Worm (Caenorhabditis elegans): ENCODE results near the gene str-45.

Gene str-45

ce11 chrV:15132423-15132822, 26.4 kb upstream of the str-45 start, which contains the start of gene str-171:
Gene str-171, minus strand, starts transcription at chrV:15132523.
- TF ChIP-seq attf-3 (GFP tag; conservative IDR thresholded peaks at IDR 0.05) (no peak), aptf-3 (GFP tag; IDR thresholded peaks at IDR 0.05) (no peak), die-1 (tag; optimal IDR thresholded peaks at IDR 0.05) (no peak), rpc-1 (optimal IDR thresholded peaks at IDR 0.05) (no peak), rpc-1 (tag; optimal IDR thresholded peaks at IDR 0.05) (no peak), attf-5 (GFP tag; optimal IDR thresholded peaks at IDR 0.05) (no peak), mxl-1 (tag; optimal IDR thresholded peaks at IDR 0.05) (no peak), madf-8 (GFP tag; conservative IDR thresholded peaks at IDR 0.05) (no peak), hlh-12 (tag; optimal IDR thresholded peaks at IDR 0.05) (no peak), ZK185.1 (tag; optimal IDR thresholded peaks at IDR 0.05; ENCODE audit: poor library complexity, severe bottlenecking) (no peak), let-607 (tag; optimal IDR thresholded peaks at IDR 0.05) (no peak), Y67H2A.10 (GFP tag; conservative IDR thresholded peaks at IDR 0.05) (no peak), Y56A3A.18 (GFP tag; IDR thresholded peaks at IDR 0.05) (no peak), nhr-27 (tag; optimal IDR thresholded peaks at IDR 0.05) (no peak), ztf-26 (tag; optimal IDR thresholded peaks at IDR 0.05) (no peak), F39B2.1 (GFP tag; IDR thresholded peaks at IDR 0.05) (no peak), K12H6.12 (tag; optimal IDR thresholded peaks at IDR 0.05) (no peak)

DNA sequence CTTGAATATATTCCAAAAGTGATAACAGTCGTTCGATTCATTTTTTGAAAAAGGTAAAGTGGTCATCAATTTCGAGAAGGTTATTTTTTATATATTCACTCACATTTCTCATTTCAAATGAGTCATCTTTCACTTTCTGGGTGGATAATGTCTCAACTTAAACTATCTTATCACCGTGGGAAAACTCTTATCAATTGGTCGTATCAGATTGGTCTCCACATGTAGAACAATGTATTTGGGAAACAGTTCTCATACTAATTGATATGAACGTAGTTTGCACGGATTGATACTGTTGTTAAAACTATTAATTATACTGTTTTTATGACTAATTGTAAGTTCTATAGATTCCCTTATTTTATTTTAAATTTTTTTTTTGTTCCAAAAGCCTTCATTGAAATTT, 25.0 kb upstream of the str-45 start:
- TF ChIP-seq madf-8 (GFP tag; conservative IDR thresholded peaks at IDR 0.05) (no peak), hsf-1 (GFP tag; IDR thresholded peaks at IDR 0.05) (0 out of 2 replicates have a peak, but pooled peaks have one; percentile 18)

DNA sequence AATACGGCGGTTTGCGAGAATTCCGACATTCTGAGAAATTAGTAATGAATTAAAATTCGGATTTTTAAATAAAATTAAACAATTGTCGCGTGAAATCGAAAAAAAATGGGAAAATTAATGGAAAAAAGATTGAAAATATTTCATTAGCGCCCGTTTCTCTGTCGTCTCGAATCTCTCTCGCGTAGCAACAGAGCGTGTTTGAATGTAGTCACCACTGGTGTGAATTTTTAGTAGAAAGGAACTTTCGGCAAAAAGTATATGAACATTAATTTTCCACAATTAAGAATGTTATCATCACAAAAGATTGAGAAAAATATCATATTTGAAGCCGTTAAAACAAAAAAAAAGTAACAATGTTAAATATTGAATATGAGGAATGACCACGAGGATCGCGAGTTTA, 22.0 kb upstream of the str-45 start, which contains the start of gene aipl-1:
TSS of gene aipl-1 (minus strand) at position 30 of the 400 bp plus-strand sequence.
- TF ChIP-seq rcor-1 (GFP tag; IDR thresholded peaks at IDR 0.05), result peak; percentile 51; the same call in 1 of the 2 replicates
- TF ChIP-seq ceh-27 (GFP tag; optimal IDR thresholded peaks at IDR 0.05), result peak; percentile 52
- TF ChIP-seq chd-7 (tag; optimal IDR thresholded peaks at IDR 0.05), result no peak
- TF ChIP-seq F10E7.11 (tag; optimal IDR thresholded peaks at IDR 0.05), result no peak
- TF ChIP-seq T26A5.8 (tag; optimal IDR thresholded peaks at IDR 0.05), result no peak
- no peak for TF ChIP-seq repo-1 (tag; optimal IDR thresholded peaks at IDR 0.05)
- TF ChIP-seq unc-130 (GFP tag; optimal IDR thresholded peaks at IDR 0.05), result no peak
- no peak for TF ChIP-seq hlh-26 (GFP tag; conservative IDR thresholded peaks at IDR 0.05)
- TF ChIP-seq aptf-3 (GFP tag; IDR thresholded peaks at IDR 0.05), result no peak
- TF ChIP-seq ceh-40 (GFP tag; IDR thresholded peaks at IDR 0.05), result no peak
- no peak for TF ChIP-seq mel-28 (tag; optimal IDR thresholded peaks at IDR 0.05; ENCODE audit: borderline replicate concordance)
- TF ChIP-seq ztf-28 (GFP tag; IDR thresholded peaks at IDR 0.05), result no peak
- no peak for TF ChIP-seq tlf-1 (GFP tag; optimal IDR thresholded peaks at IDR 0.05)
- 0 out of 2 replicates have a peak, but pooled peaks have one; percentile 42 for TF ChIP-seq B0019.2 (GFP tag; conservative IDR thresholded peaks at IDR 0.05)
- peak; percentile 79 for TF ChIP-seq D2030.7 (GFP tag; IDR thresholded peaks at IDR 0.05)
- TF ChIP-seq rec-8 (tag; optimal IDR thresholded peaks at IDR 0.05), result no peak
- TF ChIP-seq F55B11.4 (tag; optimal IDR thresholded peaks at IDR 0.05; ENCODE audit: borderline replicate concordance, insufficient read depth), result no peak
- TF ChIP-seq K11D2.4 (GFP tag; IDR thresholded peaks at IDR 0.05), result no peak
- TF ChIP-seq efl-1 (GFP tag; optimal IDR thresholded peaks at IDR 0.05), result peak; percentile 61
- TF ChIP-seq ztf-26 (tag; optimal IDR thresholded peaks at IDR 0.05), result no peak
- TF ChIP-seq tbp1 (GFP tag; optimal IDR thresholded peaks at IDR 0.05), result peak; percentile 34
- TF ChIP-seq let-526 (GFP tag; IDR thresholded peaks at IDR 0.05), result no peak
- no peak for TF ChIP-seq snpc-1.3 (tag; optimal IDR thresholded peaks at IDR 0.05; ENCODE audit: insufficient read depth)
- TF ChIP-seq dpff-1 (tag; optimal IDR thresholded peaks at IDR 0.05), result no peak
- TF ChIP-seq F37B4.10 (GFP tag; IDR thresholded peaks at IDR 0.05), result no peak
- TF ChIP-seq somi-1 (GFP tag; optimal IDR thresholded peaks at IDR 0.05), result no peak
- no peak for TF ChIP-seq egrh-3 (GFP tag; IDR thresholded peaks at IDR 0.05)
- no peak for TF ChIP-seq ceh-58 (GFP tag; IDR thresholded peaks at IDR 0.05)
- no peak for TF ChIP-seq B0261.1 (tag; optimal IDR thresholded peaks at IDR 0.05)
- TF ChIP-seq hlh-12 (tag; optimal IDR thresholded peaks at IDR 0.05), result no peak
- TF ChIP-seq dox-1 (GFP tag; IDR thresholded peaks at IDR 0.05), result peak; percentile 73
- no peak for TF ChIP-seq unc-62 (GFP tag; optimal IDR thresholded peaks at IDR 0.05)

Measured in whole organism, young adult.